Fruit fly (Drosophila melanogaster): Measurements from ENCODE around the gene Tti1.

dm6 chr3R:9710886-9711285 lies 43.6 kb downstream of the Tti1 start, which contains the start of the genes trbd and dmt:
- TF ChIP-seq psq (optimal IDR thresholded peaks at IDR 0.05) (no peak), CG8478 (optimal IDR thresholded peaks at IDR 0.05) (no peak), usp (GFP tag; optimal IDR thresholded peaks at IDR 0.05) (no peak), pan (optimal IDR thresholded peaks at IDR 0.05) (no peak), EcR (GFP tag; optimal IDR thresholded peaks at IDR 0.05) (no peak), Dll (optimal IDR thresholded peaks at IDR 0.05) (no peak)
